Worm (Caenorhabditis elegans) whole organism, L4 larva: ENCODE results near the gene R04F11.5.

Experiments
- daf-16 ChIP-seq, 3 experiments: sonication (generic microtip); optimal IDR thresholded peaks; 2 replicates each; lab custom pipeline; 2016 to 2017; ENCODE audit warnings: missing genetic modification characterization in 3 of 3, missing genetic modification reagents in 3 of 3, mild to moderate bottlenecking in 2 of 3, missing compliant biosample characterization in 2 of 3, missing biosample characterization in 1 of 3, moderate library complexity in 1 of 3
- dpl-1 ChIP-seq: fragments of 150-350 bp; optimal IDR thresholded peaks from 2 replicates; lab custom pipeline; 2014; ENCODE audit warnings: missing biosample characterization, missing genetic modification reagents, missing genetic modification characterization
- lin-39 ChIP-seq: fragments of 150-350 bp; optimal IDR thresholded peaks from 2 replicates; lab custom pipeline; 2014; ENCODE audit warnings: missing biosample characterization, missing genetic modification reagents, missing genetic modification characterization
- mdl-1 ChIP-seq, 2 experiments: fragments of 150-350 bp in 1 of 2; sonication (generic microtip) in 1 of 2; optimal IDR thresholded peaks; 2 replicates each; lab custom pipeline; 2014 to 2017; ENCODE audit warnings: missing biosample characterization in 2 of 2, missing genetic modification characterization in 2 of 2
- nhr-76 ChIP-seq: fragments of 150-350 bp; optimal IDR thresholded peaks from 2 replicates; lab custom pipeline; 2014; ENCODE audit warnings: missing biosample characterization, missing genetic modification characterization
- unc-62 ChIP-seq, 3 experiments: fragments of 150-350 bp in 1 of 3; sonication (generic microtip); optimal IDR thresholded peaks in 2 of 3; peaks in 1 of 3; 1 replicate in 1 of 3; 2 replicates in 2 of 3; lab custom pipeline; 2014 to 2017; ENCODE audit warnings: missing biosample characterization in 3 of 3, missing genetic modification characterization in 3 of 3, missing genetic modification reagents in 3 of 3, missing genotype in 1 of 3

- TF ChIP-seq lin-39 (tag; lab: Kevin White, UChicago), result no peak
- no peak for TF ChIP-seq mdl-1 (tag; optimal IDR thresholded peaks at IDR 0.05; lab: Kevin White, UChicago)
- no peak for TF ChIP-seq daf-16 (GFP tag; optimal IDR thresholded peaks at IDR 0.05; lab: Kevin White, UChicago)
- TF ChIP-seq daf-16 (tag; optimal IDR thresholded peaks at IDR 0.05; lab: Kevin White, UChicago), result no peak
- no peak for TF ChIP-seq dpl-1 (GFP tag; lab: Kevin White, UChicago)
- no peak for TF ChIP-seq unc-62 (GFP tag; optimal IDR thresholded peaks at IDR 0.05 in 1 of 2; lab: Kevin White, UChicago)
- TF ChIP-seq unc-62 (tag; optimal IDR thresholded peaks at IDR 0.05; lab: Kevin White, UChicago), result no peak
- TF ChIP-seq nhr-76 (tag; lab: Kevin White, UChicago), result no peak
Observed at ce11 chrV:12351842-12352241, 34.0 kb upstream of the R04F11.5 start.
